Worm (Caenorhabditis elegans): ENCODE data around the gene F13A2.5.

The F13A2.5 gene

ce11 chrV:4422127-4422526 lies 20.4 kb upstream of the F13A2.5 start, which contains the start of gene skr-7:
TSS of gene skr-7 (plus strand) at chrV:4422427.
- no peak for TF ChIP-seq lsy-2 (tag; optimal IDR thresholded peaks at IDR 0.05)
- no peak for TF ChIP-seq nhr-2 (tag; optimal IDR thresholded peaks at IDR 0.05)
- no peak for TF ChIP-seq zip-8 (tag; optimal IDR thresholded peaks at IDR 0.05)
- no peak for TF ChIP-seq lin-32 (GFP tag; optimal IDR thresholded peaks at IDR 0.05)
- TF ChIP-seq mab-5 (tag; optimal IDR thresholded peaks at IDR 0.05): no peak
- TF ChIP-seq hlh-1 (tag; optimal IDR thresholded peaks at IDR 0.05): no peak
- TF ChIP-seq ceh-39 (tag; optimal IDR thresholded peaks at IDR 0.05): no peak
- no peak for TF ChIP-seq elt-1 (tag; optimal IDR thresholded peaks at IDR 0.05; ENCODE audit: borderline replicate concordance, insufficient read depth)
- TF ChIP-seq drap-1 (GFP tag; optimal IDR thresholded peaks at IDR 0.05): no peak
- no peak for TF ChIP-seq ces-1 (GFP tag; optimal IDR thresholded peaks at IDR 0.05)
- no peak for TF ChIP-seq bed-3 (GFP tag; optimal IDR thresholded peaks at IDR 0.05)
- no peak for TF ChIP-seq snpc-4 (tag; optimal IDR thresholded peaks at IDR 0.05)
- TF ChIP-seq M03D4.4 (tag; optimal IDR thresholded peaks at IDR 0.05): no peak
- TF ChIP-seq mls-2 (tag; optimal IDR thresholded peaks at IDR 0.05): no peak
- no peak for TF ChIP-seq elt-3 (tag; optimal IDR thresholded peaks at IDR 0.05)
- TF ChIP-seq blmp-1 (tag; optimal IDR thresholded peaks at IDR 0.05): no peak

- TF ChIP-seq ceh-39 (tag; optimal IDR thresholded peaks at IDR 0.05) (no peak), nhr-2 (tag; optimal IDR thresholded peaks at IDR 0.05) (no peak), cnd-1 (tag; optimal IDR thresholded peaks at IDR 0.05) (no peak), lin-13 (tag; optimal IDR thresholded peaks at IDR 0.05) (no peak), unc-39 (tag; optimal IDR thresholded peaks at IDR 0.05) (no peak), flh-1 (GFP tag; optimal IDR thresholded peaks at IDR 0.05) (no peak), mls-2 (tag; optimal IDR thresholded peaks at IDR 0.05) (no peak), snpc-4 (tag; optimal IDR thresholded peaks at IDR 0.05) (no peak), bed-3 (GFP tag; optimal IDR thresholded peaks at IDR 0.05) (no peak), sem-2 (GFP tag; optimal IDR thresholded peaks at IDR 0.05) (no peak), nhr-12 (tag; optimal IDR thresholded peaks at IDR 0.05) (no peak), unc-120 (tag; optimal IDR thresholded peaks at IDR 0.05; ENCODE audit: poor library complexity, severe bottlenecking) (no peak), ztf-11 (tag; optimal IDR thresholded peaks at IDR 0.05) (no peak), lsy-2 (tag; optimal IDR thresholded peaks at IDR 0.05) (no peak)
Measured at ce11 chrV:4421475-4421874, 19.7 kb upstream of the F13A2.5 start, which contains the start of gene skr-14. TSS of gene skr-14 (minus strand) at chrV:4421575.

- no peak for TF ChIP-seq snpc-4 (tag; optimal IDR thresholded peaks at IDR 0.05)
- TF ChIP-seq unc-62 (GFP tag; optimal IDR thresholded peaks at IDR 0.05): no peak
- TF ChIP-seq lin-13 (tag; optimal IDR thresholded peaks at IDR 0.05): no peak
- no peak for TF ChIP-seq hlh-1 (tag; optimal IDR thresholded peaks at IDR 0.05)
- no peak for TF ChIP-seq unc-39 (tag; optimal IDR thresholded peaks at IDR 0.05)
- TF ChIP-seq blmp-1 (tag; optimal IDR thresholded peaks at IDR 0.05): no peak
- TF ChIP-seq M03D4.4 (tag; optimal IDR thresholded peaks at IDR 0.05): no peak
- TF ChIP-seq mep-1 (tag; optimal IDR thresholded peaks at IDR 0.05): no peak
- TF ChIP-seq elt-3 (tag; optimal IDR thresholded peaks at IDR 0.05): no peak
Measured at ce11 chrV:4419767-4420322, 18.1 kb upstream of the F13A2.5 start, which contains the start of the genes Y47D7A.7 and Y47D7A.2. TSS of gene Y47D7A.7 (minus strand) at chrV:4419867. TSS of gene Y47D7A.2 (plus strand) at chrV:4420272.

ce11 chrV:4418116-4418515 lies 16.4 kb upstream of the F13A2.5 start, which contains the start of gene Y47D7A.6:
TSS of gene Y47D7A.6 (minus strand) at chrV:4418216.
- TF ChIP-seq nhr-2 (tag; optimal IDR thresholded peaks at IDR 0.05) (no peak), cnd-1 (tag; optimal IDR thresholded peaks at IDR 0.05) (no peak), lin-13 (tag; optimal IDR thresholded peaks at IDR 0.05) (no peak), bed-3 (GFP tag; optimal IDR thresholded peaks at IDR 0.05) (no peak), ceh-83 (GFP tag; optimal IDR thresholded peaks at IDR 0.05) (no peak)

ce11 chrV:4416710-4417109 lies 14.9 kb upstream of the F13A2.5 start, which contains the start of gene Y47D7A.18:
TSS of gene Y47D7A.18 (minus strand) at chrV:4416810.
- no peak for TF ChIP-seq unc-120 (tag; optimal IDR thresholded peaks at IDR 0.05; ENCODE audit: poor library complexity, severe bottlenecking)
- no peak for TF ChIP-seq lsy-2 (tag; optimal IDR thresholded peaks at IDR 0.05)
- TF ChIP-seq nhr-237 (tag; optimal IDR thresholded peaks at IDR 0.05): no peak
- no peak for TF ChIP-seq M03D4.4 (tag; optimal IDR thresholded peaks at IDR 0.05)
- TF ChIP-seq ceh-83 (GFP tag; optimal IDR thresholded peaks at IDR 0.05): no peak
- TF ChIP-seq cnd-1 (tag; optimal IDR thresholded peaks at IDR 0.05): no peak
- TF ChIP-seq unc-39 (tag; optimal IDR thresholded peaks at IDR 0.05): no peak
- TF ChIP-seq lin-13 (tag; optimal IDR thresholded peaks at IDR 0.05): no peak
- TF ChIP-seq sptf-1 (tag; optimal IDR thresholded peaks at IDR 0.05): no peak
- no peak for TF ChIP-seq zip-8 (tag; optimal IDR thresholded peaks at IDR 0.05)
- TF ChIP-seq elt-1 (tag; optimal IDR thresholded peaks at IDR 0.05; ENCODE audit: borderline replicate concordance, insufficient read depth): no peak
- no peak for TF ChIP-seq bed-3 (GFP tag; optimal IDR thresholded peaks at IDR 0.05)
- TF ChIP-seq ceh-43 (GFP tag; optimal IDR thresholded peaks at IDR 0.05): no peak
- TF ChIP-seq drap-1 (GFP tag; optimal IDR thresholded peaks at IDR 0.05): no peak
- TF ChIP-seq hlh-1 (tag; optimal IDR thresholded peaks at IDR 0.05): no peak
- no peak for TF ChIP-seq unc-62 (GFP tag; optimal IDR thresholded peaks at IDR 0.05)
- no peak for TF ChIP-seq mab-5 (tag; optimal IDR thresholded peaks at IDR 0.05)

Data from whole organism, mixed stage, embryonic.